Worm (Caenorhabditis elegans): ENCODE data around the gene tat-1.
"Not testable (repeated sequence)": the region's sequence is repeated elsewhere in the genome, so short reads cannot be mapped to it uniquely, and the experiment has no call there.

- TF ChIP-seq snpc-4 (tag; optimal IDR thresholded peaks at IDR 0.05); pha-4 (tag; optimal IDR thresholded peaks at IDR 0.05); R02D3.7 (tag; optimal IDR thresholded peaks at IDR 0.05); skn-1 (tag; optimal IDR thresholded peaks at IDR 0.05); lin-39 (tag; optimal IDR thresholded peaks at IDR 0.05); sea-2 (GFP tag; optimal IDR thresholded peaks at IDR 0.05): not testable (repeated sequence)
Observed at ce11 chrIII:12383709-12384108, 37.8 kb downstream of the tat-1 start, which contains the start of gene Y49E10.4.

Measured in whole organism, L3 larva.